Worm (Caenorhabditis elegans) whole organism, early embryonic: ENCODE measurements around the gene dyf-6.

Source experiments
- F13C5.2 ChIP-seq: sonication (generic microtip); optimal IDR thresholded peaks from 2 replicates; lab custom pipeline; 2017; ENCODE audit warnings: mild to moderate bottlenecking, missing genetic modification characterization, inconsistent platforms, missing compliant biosample characterization
- ama-1 ChIP-seq: fragments of 150-350 bp; optimal IDR thresholded peaks from 2 replicates; lab custom pipeline; 2014
- sea-1 ChIP-seq: fragments of 200-800 bp; sonication (Bioruptor generic); conservative IDR thresholded peaks from 2 replicates; pipeline ENCODE4 v1.3.6; 2022; ENCODE audit warnings: missing genetic modification characterization, missing compliant biosample characterization
- tra-4 ChIP-seq: sonication (generic microtip); optimal IDR thresholded peaks from 2 replicates; lab custom pipeline; 2017; ENCODE audit warnings: missing genetic modification characterization, missing compliant biosample characterization

DNA sequence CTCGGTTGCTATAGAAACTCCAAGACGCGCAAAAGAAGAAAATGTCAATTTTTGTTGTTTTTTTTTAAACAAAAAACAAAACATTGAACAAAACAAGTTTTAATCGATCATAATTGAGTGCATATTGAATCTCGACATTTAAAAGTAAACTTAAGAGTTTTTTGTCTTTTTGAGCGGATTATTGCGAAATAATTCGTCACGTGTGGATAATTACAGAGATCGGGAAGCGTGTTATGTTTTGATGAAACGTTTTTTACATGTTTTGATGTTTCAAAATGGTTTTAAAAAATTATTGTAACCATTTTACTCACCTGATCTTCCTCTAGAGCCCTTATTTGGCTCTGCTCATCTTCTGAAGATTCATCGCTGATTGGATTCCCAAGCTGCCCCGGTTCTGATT is 307 bp downstream of the dyf-6 start:
- TF ChIP-seq ama-1 (lab: Kevin White, UChicago) (no peak), tra-4 (tag; lab: Kevin White, UChicago) (no peak), F13C5.2 (no peak), sea-1 (GFP tag; lab: Robert Waterston, UW) (no peak)
